Fruit fly (Drosophila melanogaster): ENCODE results near the gene Jwa.

Gene Jwa

DNA sequence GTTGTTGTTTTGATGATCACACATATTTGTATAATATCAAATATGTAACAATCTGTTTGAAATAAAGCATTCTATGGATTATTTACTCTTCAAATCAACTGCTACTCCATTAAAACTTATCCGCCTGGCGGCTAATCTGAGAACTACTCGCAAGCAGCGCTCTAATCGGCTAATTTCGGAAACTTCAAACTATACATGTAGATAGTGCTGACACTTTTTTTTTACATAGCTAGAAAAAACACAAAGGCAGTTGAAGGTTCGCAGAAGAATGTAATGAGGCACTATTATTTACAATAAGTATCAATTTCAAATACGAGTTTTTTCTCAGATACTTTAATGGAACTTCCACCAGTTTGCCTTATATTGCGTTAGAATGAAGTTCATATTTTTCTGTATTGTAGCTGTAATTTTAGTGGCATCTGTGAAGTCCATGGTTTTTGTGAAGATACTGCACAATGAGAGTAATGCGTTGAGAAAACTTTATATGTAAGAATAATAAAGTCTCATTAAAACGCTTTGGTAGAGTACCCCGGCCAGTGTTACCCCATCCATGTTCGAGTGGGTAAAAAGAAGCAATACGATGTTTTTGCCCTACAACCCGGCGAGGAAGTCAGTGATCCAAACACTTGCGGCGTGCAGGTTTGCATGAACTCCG lies 39.4 kb downstream of the Jwa start (continued):
- TF ChIP-seq CG34224 (GFP tag; IDR thresholded peaks at IDR 0.05; ENCODE audit: partially characterized antibody) (no peak), Hmx (GFP tag; optimal IDR thresholded peaks at IDR 0.05) (no peak), aop (GFP tag; IDR thresholded peaks at IDR 0.05) (no peak), CG12236 (GFP tag; optimal IDR thresholded peaks at IDR 0.05) (no peak), Hand (GFP tag; optimal IDR thresholded peaks at IDR 0.05) (no peak), pita (GFP tag; optimal IDR thresholded peaks at IDR 0.05) (peak; percentile 26), Dfd (GFP tag; optimal IDR thresholded peaks at IDR 0.05) (no peak), CG3995 (GFP tag; optimal IDR thresholded peaks at IDR 0.05) (no peak), trh (GFP tag; optimal IDR thresholded peaks at IDR 0.05) (no peak), CG18011 (GFP tag; optimal IDR thresholded peaks at IDR 0.05) (no peak), CG13287 (GFP tag; IDR thresholded peaks at IDR 0.05; ENCODE audit: partially characterized antibody) (peak; percentile 40; the same call in 1 of the 2 replicates), Usf (GFP tag; optimal IDR thresholded peaks at IDR 0.05) (no peak), CG2116 (GFP tag; optimal IDR thresholded peaks at IDR 0.05) (peak; percentile 10), HLH54F (GFP tag; optimal IDR thresholded peaks at IDR 0.05) (peak; percentile 43), yki (optimal IDR thresholded peaks at IDR 0.05) (no peak), CG31388 (GFP tag; optimal IDR thresholded peaks at IDR 0.05) (peak; percentile 7), ac (GFP tag; optimal IDR thresholded peaks at IDR 0.05) (no peak), ems (GFP tag; optimal IDR thresholded peaks at IDR 0.05) (peak; percentile 31), CG43689 (GFP tag; IDR thresholded peaks at IDR 0.05) (no peak), chn (GFP tag; optimal IDR thresholded peaks at IDR 0.05) (no peak), seq (GFP tag; IDR thresholded peaks at IDR 0.05) (no peak), NfI (GFP tag; optimal IDR thresholded peaks at IDR 0.05) (peak; percentile 57), CG4707 (GFP tag; optimal IDR thresholded peaks at IDR 0.05) (peak; percentile 21), CG33213 (GFP tag; optimal IDR thresholded peaks at IDR 0.05) (peak; percentile 90), ci (GFP tag; IDR thresholded peaks at IDR 0.05) (peak; percentile 78), E2f1 (GFP tag; IDR thresholded peaks at IDR 0.05) (peak; percentile 61), kni (GFP tag; optimal IDR thresholded peaks at IDR 0.05) (no peak), CTCF (GFP tag; optimal IDR thresholded peaks at IDR 0.05) (peak; percentile 98), ranshi (GFP tag; IDR thresholded peaks at IDR 0.05) (peak; percentile 26; the same call in 1 of the 2 replicates), tx (GFP tag; optimal IDR thresholded peaks at IDR 0.05) (peak; percentile 6), CG42726 (GFP tag; IDR thresholded peaks at IDR 0.05; ENCODE audit: partially characterized antibody) (peak; percentile 77), mam (GFP tag; optimal IDR thresholded peaks at IDR 0.05) (peak; percentile 48), H15 (GFP tag; IDR thresholded peaks at IDR 0.05) (peak; percentile 39; the same call in 1 of the 3 replicates), salm (tag; optimal IDR thresholded peaks at IDR 0.05) (no peak), sna (GFP tag; IDR thresholded peaks at IDR 0.05; ENCODE audit: partially characterized antibody) (0 out of 2 replicates have a peak, but pooled peaks have one; percentile 31), scrt (GFP tag; optimal IDR thresholded peaks at IDR 0.05) (no peak), CG7372 (GFP tag; IDR thresholded peaks at IDR 0.05) (peak; percentile 53; the same call in 1 of the 2 replicates), Gug (GFP tag; IDR thresholded peaks at IDR 0.05) (peak; percentile 25; the same call in 1 of the 4 replicates), NK7.1 (GFP tag; optimal IDR thresholded peaks at IDR 0.05) (no peak), MBD-R2 (GFP tag; IDR thresholded peaks at IDR 0.05) (peak; percentile 52), CG14014 (GFP tag; IDR thresholded peaks at IDR 0.05) (0 out of 2 replicates have a peak, but pooled peaks have one; percentile 31), HLH4C (GFP tag; IDR thresholded peaks at IDR 0.05; ENCODE audit: partially characterized antibody) (no peak), CG17385 (GFP tag; optimal IDR thresholded peaks at IDR 0.05) (peak; percentile 4), CG14441 (GFP tag; IDR thresholded peaks at IDR 0.05) (peak; percentile 49; the same call in 1 of the 2 replicates), Nf-YC (tag; optimal IDR thresholded peaks at IDR 0.05) (no peak), HLH3B (GFP tag; IDR thresholded peaks at IDR 0.05) (peak; percentile 28; the same call in 1 of the 2 replicates), Hey (tag; optimal IDR thresholded peaks at IDR 0.05) (no peak), Vsx1 (GFP tag; optimal IDR thresholded peaks at IDR 0.05) (no peak), cato (GFP tag; optimal IDR thresholded peaks at IDR 0.05; ENCODE audit: borderline replicate concordance) (no peak), grn (GFP tag; optimal IDR thresholded peaks at IDR 0.05) (no peak), Ravus (GFP tag; IDR thresholded peaks at IDR 0.05) (no peak)

Measured in whole organism, embryonic.